Worm (Caenorhabditis elegans): ENCODE data around the gene C27D9.1.

Gene C27D9.1

ce11 chrII:4802917-4803316, 49.7 kb downstream of the C27D9.1 start (continued):
- TF ChIP-seq ceh-82 (tag; optimal IDR thresholded peaks at IDR 0.05) (no peak), egl-13 (tag; optimal IDR thresholded peaks at IDR 0.05) (no peak), efl-1 (optimal IDR thresholded peaks at IDR 0.05) (no peak), efl-1 (GFP tag; optimal IDR thresholded peaks at IDR 0.05 in 1 of 2) (peak in 1 of 2 experiments; percentile 38), pax-3 (tag; optimal IDR thresholded peaks at IDR 0.05) (no peak), ceh-88 (GFP tag; IDR thresholded peaks at IDR 0.05) (no peak), mdl-1 (tag; optimal IDR thresholded peaks at IDR 0.05) (no peak), snu-23 (GFP tag; optimal IDR thresholded peaks at IDR 0.05) (no peak), aly-2 (tag; optimal IDR thresholded peaks at IDR 0.05) (no peak), blmp-1 (tag; optimal IDR thresholded peaks at IDR 0.05) (peak; percentile 30), lin-15B (tag; optimal IDR thresholded peaks at IDR 0.05) (no peak), nhr-76 (tag; optimal IDR thresholded peaks at IDR 0.05) (no peak), unc-98 (GFP tag; IDR thresholded peaks at IDR 0.05) (no peak), elt-2 (tag; optimal IDR thresholded peaks at IDR 0.05) (peak; percentile 88), ets-5 (GFP tag; IDR thresholded peaks at IDR 0.05) (no peak), ceh-90 (tag; optimal IDR thresholded peaks at IDR 0.05) (no peak), fkh-10 (GFP tag; optimal IDR thresholded peaks at IDR 0.05) (no peak), nhr-20 (tag; optimal IDR thresholded peaks at IDR 0.05) (no peak), pag-3 (tag; optimal IDR thresholded peaks at IDR 0.05; ENCODE audit: borderline replicate concordance, insufficient read depth) (no peak)
